Fruit fly (Drosophila melanogaster) S2 (cell line): ENCODE data around the gene Sf3b2.
A peak's percentile ranks its signal among the peaks of the same experiment; 100 is the strongest.

ENCODE experiments used
- CG8478 ChIP-seq: fragments of >200 bp; optimal IDR thresholded peaks from 2 replicates; lab custom pipeline; 2018
- CTCF ChIP-seq, 2 experiments: fragments of >200 bp; optimal IDR thresholded peaks; 2 replicates each; lab custom pipeline; 2018

Sf3b2 gene

dm6 chr2L:2993702-2994101, 35.3 kb downstream of the Sf3b2 start:
- TF ChIP-seq CG8478 (lab: Kevin White, UChicago) (no peak), CTCF (optimal IDR thresholded peaks at IDR 0.05; lab: Kevin White, UChicago) (no peak)

- no peak for TF ChIP-seq CG8478 (lab: Kevin White, UChicago)
- TF ChIP-seq CTCF (optimal IDR thresholded peaks at IDR 0.05; lab: Kevin White, UChicago), result no peak
These were observed 35.7 kb downstream of the Sf3b2 start for dm6 chr2L:2993236-2993635.

dm6 chr2L:2992664-2993174, 36.2 kb downstream of the Sf3b2 start, which contains the start of the genes okr and CG3558:
Gene okr (minus strand): TSS chr2L:2992759.
Gene CG3558 (plus strand): TSS chr2L:2992870.
- TF ChIP-seq CTCF (optimal IDR thresholded peaks at IDR 0.05; lab: Kevin White, UChicago), result peak in 1 of 2 experiments; percentile 2
- TF ChIP-seq CG8478 (lab: Kevin White, UChicago), result no peak

dm6 chr2L:2987681-2988381, 41.1 kb downstream of the Sf3b2 start, which contains the start of the genes Chd1 and Bem46:
Gene Chd1 (minus strand): TSS chr2L:2987723.
Gene Bem46 (plus strand): TSS chr2L:2988116.
- peak in 1 of 2 experiments; percentile 17 for TF ChIP-seq CTCF (optimal IDR thresholded peaks at IDR 0.05; lab: Kevin White, UChicago)
- no peak for TF ChIP-seq CG8478 (lab: Kevin White, UChicago)

dm6 chr2L:2986776-2987175, 42.2 kb downstream of the Sf3b2 start:
- TF ChIP-seq CG8478 (lab: Kevin White, UChicago) (no peak), CTCF (optimal IDR thresholded peaks at IDR 0.05; lab: Kevin White, UChicago) (no peak)

- TF ChIP-seq CTCF (optimal IDR thresholded peaks at IDR 0.05; lab: Kevin White, UChicago) (no peak), CG8478 (lab: Kevin White, UChicago) (no peak)
These were observed 49.9 kb downstream of the Sf3b2 start, which contains the start of gene CG9643 for dm6 chr2L:2979091-2979490. Gene CG9643 (minus strand): TSS chr2L:2979288.

dm6 chr2L:2976829-2977228, 52.1 kb downstream of the Sf3b2 start, which contains the start of the genes CG9641 and CG3165:
Gene CG9641 (minus strand): TSS chr2L:2976862.
Gene CG3165 (plus strand): TSS chr2L:2977122.
- TF ChIP-seq CTCF (optimal IDR thresholded peaks at IDR 0.05; lab: Kevin White, UChicago) (no peak), CG8478 (lab: Kevin White, UChicago) (no peak)
